Worm (Caenorhabditis elegans) whole organism, L4 larva: Measurements from ENCODE around the gene spp-1.

Experiments used
- Y75B8A.6 ChIP-seq: fragments of 200-800 bp; sonication (Bioruptor generic); IDR thresholded peaks from 2 replicates; pipeline ENCODE4 v1.3.6; 2022; ENCODE audit warnings: missing genetic modification reagents, missing genetic modification characterization, missing compliant biosample characterization
- hlh-11 ChIP-seq: fragments of 200-800 bp; sonication (Bioruptor generic); optimal IDR thresholded peaks from 2 replicates; lab custom pipeline; 2018; ENCODE audit warnings: mild to moderate bottlenecking, missing genetic modification characterization, missing compliant biosample characterization

DNA sequence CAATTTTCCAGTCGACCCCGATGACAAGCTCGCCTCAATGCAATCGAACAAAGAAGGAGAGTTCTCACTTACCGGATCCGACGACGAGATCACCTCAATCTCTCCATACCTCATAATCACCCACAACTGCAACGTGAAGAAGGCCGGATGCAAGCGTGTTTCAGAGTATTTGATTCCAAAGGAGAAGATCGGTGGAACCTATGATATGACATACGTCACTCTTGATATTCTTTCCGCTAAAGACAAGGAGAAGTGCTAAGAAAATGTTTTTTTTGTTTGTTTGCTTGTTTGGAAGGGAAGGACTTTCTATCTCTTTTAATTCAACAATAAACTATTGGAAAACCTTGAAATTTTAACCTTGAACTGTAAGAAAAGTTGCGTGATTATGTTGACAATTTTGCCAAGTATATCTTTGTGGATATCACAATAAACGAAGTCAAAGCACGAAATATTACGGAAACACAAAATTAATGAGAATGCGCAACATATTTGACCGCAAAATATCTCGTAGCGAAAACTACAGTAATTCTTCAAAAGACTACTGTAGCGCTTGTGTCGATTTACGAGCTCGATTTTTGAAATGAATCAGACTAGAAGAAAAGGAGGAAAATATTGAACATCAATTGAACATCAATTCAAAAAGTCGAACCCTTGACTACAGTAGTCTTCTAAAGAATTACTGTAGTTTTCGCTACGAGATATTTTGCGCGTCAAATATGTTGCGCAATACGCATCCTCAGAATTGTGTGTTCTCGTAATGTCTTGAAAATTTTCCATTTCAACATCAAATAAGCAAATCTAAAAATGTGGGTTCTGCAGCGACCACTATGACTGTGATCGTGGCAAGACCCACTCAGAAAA is 16.2 kb downstream of the spp-1 start:
- TF ChIP-seq Y75B8A.6 (no peak), hlh-11 (tag; lab: Kevin White, UChicago) (no peak)
